Fruit fly (Drosophila melanogaster): Measurements from ENCODE around the gene Afti.

Afti gene

dm6 chr3R:14282215-14283041 lies 44.1 kb downstream of the Afti start (continued):
- TF ChIP-seq CG17361 (GFP tag; IDR thresholded peaks at IDR 0.05) (no peak), ranshi (GFP tag; IDR thresholded peaks at IDR 0.05) (no peak), Atf3 (GFP tag; optimal IDR thresholded peaks at IDR 0.05) (no peak), Mes4 (GFP tag; optimal IDR thresholded peaks at IDR 0.05) (no peak), salm (tag; optimal IDR thresholded peaks at IDR 0.05) (no peak), sd (tag; optimal IDR thresholded peaks at IDR 0.05) (peak; percentile 85), Hmr (GFP tag; optimal IDR thresholded peaks at IDR 0.05) (no peak), CG7839 (tag; optimal IDR thresholded peaks at IDR 0.05) (no peak), Hmx (GFP tag; optimal IDR thresholded peaks at IDR 0.05) (no peak), wek (GFP tag; optimal IDR thresholded peaks at IDR 0.05) (no peak), Oaz (GFP tag; IDR thresholded peaks at IDR 0.05) (no peak), Usf (GFP tag; optimal IDR thresholded peaks at IDR 0.05) (no peak), twi (tag; optimal IDR thresholded peaks at IDR 0.05) (no peak), crol (GFP tag; IDR thresholded peaks at IDR 0.05) (peak; percentile 90), CG2875 (GFP tag; optimal IDR thresholded peaks at IDR 0.05) (no peak), MESR4 (GFP tag; optimal IDR thresholded peaks at IDR 0.05) (no peak), otp (GFP tag; IDR thresholded peaks at IDR 0.05) (no peak), Neu2 (GFP tag; optimal IDR thresholded peaks at IDR 0.05; ENCODE audit: borderline replicate concordance) (no peak), tgo (GFP tag; IDR thresholded peaks at IDR 0.05) (no peak), tup (GFP tag; optimal IDR thresholded peaks at IDR 0.05) (no peak), sug (tag; optimal IDR thresholded peaks at IDR 0.05) (no peak), ttk (GFP tag; IDR thresholded peaks at IDR 0.05) (no peak), jumu (GFP tag; optimal IDR thresholded peaks at IDR 0.05) (no peak), ATbp (GFP tag; optimal IDR thresholded peaks at IDR 0.05) (no peak), CG17802 (tag; optimal IDR thresholded peaks at IDR 0.05) (no peak), CG7928 (GFP tag; optimal IDR thresholded peaks at IDR 0.05) (no peak), CG11398 (GFP tag; optimal IDR thresholded peaks at IDR 0.05) (no peak), CG1603 (tag; optimal IDR thresholded peaks at IDR 0.05) (no peak), CG8944 (GFP tag; optimal IDR thresholded peaks at IDR 0.05) (no peak), psq (GFP tag; optimal IDR thresholded peaks at IDR 0.05) (no peak), pzg (GFP tag; optimal IDR thresholded peaks at IDR 0.05) (no peak), CG9797 (GFP tag; optimal IDR thresholded peaks at IDR 0.05) (no peak), h (optimal IDR thresholded peaks at IDR 0.05) (no peak), Spps (tag; optimal IDR thresholded peaks at IDR 0.05) (no peak), Atf-2 (GFP tag; optimal IDR thresholded peaks at IDR 0.05) (no peak), Dad (GFP tag; optimal IDR thresholded peaks at IDR 0.05) (no peak), gsb-n (tag; optimal IDR thresholded peaks at IDR 0.05) (no peak), CkIIα-i1 (GFP tag; IDR thresholded peaks at IDR 0.05) (no peak), CHES-1-like (GFP tag; optimal IDR thresholded peaks at IDR 0.05) (no peak), CG7963 (GFP tag; IDR thresholded peaks at IDR 0.05; ENCODE audit: partially characterized antibody) (no peak), NFAT (GFP tag; IDR thresholded peaks at IDR 0.05) (no peak), CG12769 (tag; optimal IDR thresholded peaks at IDR 0.05) (peak; percentile 33), CG15514 (GFP tag; optimal IDR thresholded peaks at IDR 0.05) (no peak), CG17186 (GFP tag; optimal IDR thresholded peaks at IDR 0.05) (no peak), Lhr (GFP tag; optimal IDR thresholded peaks at IDR 0.05) (no peak), CG7357 (GFP tag; IDR thresholded peaks at IDR 0.05) (no peak), btn (GFP tag; optimal IDR thresholded peaks at IDR 0.05) (no peak), CG8388 (GFP tag; optimal IDR thresholded peaks at IDR 0.05) (no peak), sisA (GFP tag; IDR thresholded peaks at IDR 0.05) (no peak), bcd (GFP tag; optimal IDR thresholded peaks at IDR 0.05) (no peak)

Data from whole organism, embryonic.